Worm (Caenorhabditis elegans): ENCODE results near the gene F26D11.1.

ce11 chrV:7970519-7970918 lies 10.8 kb upstream of the F26D11.1 start:
- TF ChIP-seq pqm-1 (tag; optimal IDR thresholded peaks at IDR 0.05) (no peak), lim-6 (tag; optimal IDR thresholded peaks at IDR 0.05) (no peak)

Measured in whole organism, late embryonic.